Worm (Caenorhabditis elegans): ENCODE measurements around the gene sul-3.

DNA sequence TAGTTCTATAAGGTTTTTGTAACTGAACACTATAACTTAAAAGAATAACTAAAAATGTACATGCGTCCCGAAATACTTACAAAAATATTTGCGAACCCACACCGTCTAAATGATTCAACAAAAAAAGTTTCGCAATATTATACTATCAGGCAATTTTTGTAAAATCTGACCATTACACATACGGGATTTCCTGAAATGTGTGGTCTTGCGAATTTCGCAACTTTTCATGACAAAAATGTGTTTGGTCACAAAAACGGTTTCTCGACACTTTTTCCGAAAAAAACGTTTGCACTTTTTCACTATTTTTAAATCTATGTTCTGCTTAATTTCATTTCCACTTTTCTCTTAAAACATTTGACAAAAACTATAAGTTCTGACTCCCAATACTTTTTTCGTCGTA, 18.8 kb downstream of the sul-3 start:
- TF ChIP-seq ama-1 (optimal IDR thresholded peaks at IDR 0.05) (no peak), fos-1 (tag; optimal IDR thresholded peaks at IDR 0.05) (no peak), snpc-4 (tag; optimal IDR thresholded peaks at IDR 0.05) (no peak), pqm-1 (tag; optimal IDR thresholded peaks at IDR 0.05) (no peak), ceh-82 (tag; optimal IDR thresholded peaks at IDR 0.05) (no peak), aly-2 (tag; optimal IDR thresholded peaks at IDR 0.05) (no peak), nhr-237 (tag; optimal IDR thresholded peaks at IDR 0.05) (no peak), nhr-25 (tag; optimal IDR thresholded peaks at IDR 0.05) (no peak)

Data from whole organism, L3 larva.